Fruit fly (Drosophila melanogaster): ENCODE measurements around the gene Rsph9.

The Rsph9 gene

DNA sequence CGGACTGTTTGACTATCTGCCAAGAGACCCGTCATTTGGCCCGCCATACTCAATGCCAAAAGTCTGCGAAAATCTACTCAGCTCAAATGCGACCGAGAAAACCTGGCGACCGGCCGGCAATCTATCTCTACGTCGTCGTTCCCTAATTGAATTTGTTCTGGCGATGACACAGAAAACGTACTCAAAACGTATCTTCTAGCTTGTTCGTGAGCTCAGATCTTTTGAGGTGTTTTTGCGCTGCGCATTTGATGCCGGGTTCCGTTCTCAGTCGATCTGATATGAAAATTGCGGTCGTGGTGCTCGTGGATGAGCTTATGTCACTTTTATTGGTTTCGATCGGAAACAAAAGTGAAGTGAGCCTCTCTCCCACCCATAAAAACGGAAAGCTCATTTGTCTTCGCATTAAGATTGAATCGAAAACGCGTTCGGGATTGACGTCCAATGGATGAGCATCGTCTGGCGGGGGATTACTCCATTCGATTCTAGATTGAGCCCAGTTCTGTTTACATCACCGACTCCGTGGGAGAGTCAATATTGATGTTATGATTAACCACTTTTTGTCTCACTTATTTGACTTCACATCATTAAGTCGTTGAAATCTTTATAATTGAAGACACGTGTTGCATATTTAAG lies 24.6 kb downstream of the Rsph9 start:
- TF ChIP-seq CG13204 (GFP tag; optimal IDR thresholded peaks at IDR 0.05) (no peak), gl (tag; optimal IDR thresholded peaks at IDR 0.05) (no peak), CG32121 (GFP tag; IDR thresholded peaks at IDR 0.05) (no peak), CG12605 (GFP tag; IDR thresholded peaks at IDR 0.05) (no peak), Pif1A (GFP tag; optimal IDR thresholded peaks at IDR 0.05) (no peak), CG15710 (tag; optimal IDR thresholded peaks at IDR 0.05) (no peak), CG4496 (GFP tag; IDR thresholded peaks at IDR 0.05) (no peak), Ets98B (GFP tag; IDR thresholded peaks at IDR 0.05) (no peak), CG9948 (tag; optimal IDR thresholded peaks at IDR 0.05) (no peak), CG8159 (tag; optimal IDR thresholded peaks at IDR 0.05) (no peak), CG14655 (GFP tag; optimal IDR thresholded peaks at IDR 0.05) (no peak), CG10348 (GFP tag; IDR thresholded peaks at IDR 0.05) (no peak)

DNA sequence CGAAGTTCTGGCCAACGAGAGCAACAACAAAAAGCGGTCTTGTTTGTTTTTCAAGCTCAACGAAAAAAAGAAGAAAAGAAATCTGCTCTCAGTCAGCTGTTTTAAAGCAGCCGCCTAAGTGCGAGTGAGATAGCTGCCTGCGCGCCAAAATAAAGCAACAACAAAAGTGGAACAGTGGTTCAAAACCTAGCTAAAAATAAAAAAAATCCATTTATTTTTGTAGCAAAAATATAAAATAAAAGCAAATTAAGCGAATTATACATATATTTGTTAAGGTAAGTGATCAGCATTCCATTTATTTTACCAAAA lies 27.3 kb downstream of the Rsph9 start:
- TF ChIP-seq CG4496 (GFP tag; IDR thresholded peaks at IDR 0.05) (peak; percentile 95), CG15710 (tag; optimal IDR thresholded peaks at IDR 0.05) (peak; percentile 97), Ets98B (GFP tag; IDR thresholded peaks at IDR 0.05) (peak; percentile 87), CG10348 (GFP tag; IDR thresholded peaks at IDR 0.05) (no peak), CG17806 (tag; optimal IDR thresholded peaks at IDR 0.05) (peak; percentile 96), D1 (tag; optimal IDR thresholded peaks at IDR 0.05) (peak; percentile 98), CG13204 (GFP tag; optimal IDR thresholded peaks at IDR 0.05) (peak; percentile 99), rn (GFP tag; IDR thresholded peaks at IDR 0.05) (peak; percentile 78), CG34367 (tag; optimal IDR thresholded peaks at IDR 0.05) (peak; percentile 99), CG14655 (GFP tag; optimal IDR thresholded peaks at IDR 0.05) (peak; percentile 95), CG9948 (tag; optimal IDR thresholded peaks at IDR 0.05) (peak; percentile 94), CG32121 (GFP tag; IDR thresholded peaks at IDR 0.05) (peak; percentile 84), CG8301 (tag; optimal IDR thresholded peaks at IDR 0.05) (peak; percentile 88), Pif1A (GFP tag; optimal IDR thresholded peaks at IDR 0.05) (peak; percentile 96), Pif1B (GFP tag; optimal IDR thresholded peaks at IDR 0.05) (peak; percentile 96), CG8159 (tag; optimal IDR thresholded peaks at IDR 0.05) (peak; percentile 96), gl (tag; optimal IDR thresholded peaks at IDR 0.05) (peak; percentile 100), EcR (GFP tag; optimal IDR thresholded peaks at IDR 0.05) (peak; percentile 61), Snoo (tag; optimal IDR thresholded peaks at IDR 0.05) (peak; percentile 94), fd96Ca (GFP tag; IDR thresholded peaks at IDR 0.05) (no peak; the same call in 1 of the 3 replicates), CG12605 (GFP tag; IDR thresholded peaks at IDR 0.05) (peak; percentile 98)

DNA sequence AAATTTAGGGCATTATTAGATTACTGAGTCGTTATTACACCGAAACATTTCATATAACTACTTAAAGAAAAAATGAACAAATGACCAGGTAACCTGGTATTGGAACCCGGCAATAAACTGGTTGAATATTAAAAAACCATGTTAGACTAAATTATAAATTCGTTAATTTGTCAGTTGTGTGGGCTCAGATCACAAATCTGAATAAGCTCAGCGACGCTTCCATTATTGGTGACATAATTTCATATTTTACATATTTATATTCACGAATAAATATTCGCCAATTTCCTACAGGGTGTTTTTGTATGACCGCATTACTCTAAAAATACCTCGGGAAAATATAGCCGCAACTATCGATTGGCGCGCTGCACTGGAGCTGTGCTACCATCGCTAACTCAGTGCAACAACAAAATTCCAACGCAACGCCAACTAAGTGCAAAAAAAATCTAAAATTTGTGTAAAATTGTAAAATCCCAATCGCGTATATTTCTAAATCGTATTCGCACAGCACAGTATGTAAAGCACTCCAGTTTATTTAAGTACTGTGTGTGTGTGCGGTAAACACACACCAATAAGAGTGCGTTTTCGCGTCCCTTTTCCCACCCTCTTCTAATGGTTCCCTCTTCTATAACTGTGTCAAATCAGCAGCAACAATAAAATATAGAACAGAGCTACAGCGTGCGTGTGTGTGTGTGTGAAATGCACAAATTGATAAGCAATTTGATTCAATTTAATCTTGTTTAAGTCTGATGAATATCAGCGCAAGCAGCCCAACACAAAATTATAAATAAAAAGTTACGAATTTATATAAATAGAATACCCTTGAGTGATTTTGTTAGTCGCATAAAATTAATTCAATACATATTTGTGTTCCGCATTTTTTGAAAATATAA lies 27.9 kb downstream of the Rsph9 start, which contains the start of gene CLIP-190:
Gene CLIP-190 (plus strand): TSS at position 370 of the 890 bp plus-strand sequence.
- TF ChIP-seq CG12605 (GFP tag; IDR thresholded peaks at IDR 0.05) (peak; percentile 16), Ets98B (GFP tag; IDR thresholded peaks at IDR 0.05) (peak; percentile 15; the same call in 1 of the 2 replicates), CG4496 (GFP tag; IDR thresholded peaks at IDR 0.05) (0 out of 3 replicates have a peak, but pooled peaks have one; percentile 19), CG15710 (tag; optimal IDR thresholded peaks at IDR 0.05) (no peak)

DNA sequence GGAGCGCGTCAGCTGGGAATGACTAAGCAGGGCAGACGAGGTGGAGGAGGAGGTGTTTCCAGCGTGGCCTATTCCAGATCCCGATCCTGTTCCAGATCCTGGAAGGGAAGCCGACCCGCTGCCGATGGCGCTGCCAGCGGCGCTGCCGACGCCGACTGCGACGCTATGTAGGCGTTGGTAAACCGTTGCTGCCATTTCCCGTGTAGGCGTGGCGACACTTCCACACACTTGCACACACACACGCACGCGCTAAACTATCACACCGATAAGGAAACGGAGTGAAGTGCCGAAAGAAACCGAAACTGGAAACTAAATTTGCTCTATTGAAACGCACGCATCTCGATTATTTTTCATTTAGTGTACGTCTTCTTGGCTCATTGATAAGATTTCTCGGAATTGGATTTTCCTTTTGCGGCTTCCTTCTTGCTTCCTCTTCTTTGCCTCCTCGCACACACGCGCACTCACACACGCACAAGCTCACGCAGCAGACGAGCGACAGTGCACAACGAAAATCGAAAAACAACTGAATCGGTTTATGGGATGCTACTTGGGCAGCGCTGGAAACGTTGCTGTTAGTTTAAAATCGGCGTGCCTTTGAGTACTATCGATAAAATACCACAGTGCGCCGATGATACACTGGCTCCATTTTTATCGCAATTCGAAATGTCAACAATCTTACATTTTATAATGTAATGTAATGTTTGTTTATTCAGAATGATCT lies 28.7 kb downstream of the Rsph9 start, which contains the start of gene Lrch:
Gene Lrch (minus strand): TSS at position 528 of the 721 bp plus-strand sequence.
- no peak for TF ChIP-seq D1 (tag; optimal IDR thresholded peaks at IDR 0.05)
- TF ChIP-seq Pif1B (GFP tag; optimal IDR thresholded peaks at IDR 0.05) = peak; percentile 25
- TF ChIP-seq CG4496 (GFP tag; IDR thresholded peaks at IDR 0.05) = peak; percentile 11; the same call in 1 of the 3 replicates
- TF ChIP-seq Snoo (tag; optimal IDR thresholded peaks at IDR 0.05) = no peak
- no peak for TF ChIP-seq CG13204 (GFP tag; optimal IDR thresholded peaks at IDR 0.05)
- TF ChIP-seq CG9948 (tag; optimal IDR thresholded peaks at IDR 0.05) = no peak
- no peak for TF ChIP-seq CG14655 (GFP tag; optimal IDR thresholded peaks at IDR 0.05)
- no peak for TF ChIP-seq CG34367 (tag; optimal IDR thresholded peaks at IDR 0.05)
- no peak for TF ChIP-seq CG15710 (tag; optimal IDR thresholded peaks at IDR 0.05)
- no peak for TF ChIP-seq CG17806 (tag; optimal IDR thresholded peaks at IDR 0.05)
- TF ChIP-seq EcR (GFP tag; optimal IDR thresholded peaks at IDR 0.05) = peak; percentile 22
- TF ChIP-seq gl (tag; optimal IDR thresholded peaks at IDR 0.05) = peak; percentile 28
- TF ChIP-seq fd96Ca (GFP tag; IDR thresholded peaks at IDR 0.05) = no peak; the same call in 2 of the 3 replicates
- no peak for TF ChIP-seq rn (GFP tag; IDR thresholded peaks at IDR 0.05)
- no peak for TF ChIP-seq CG8159 (tag; optimal IDR thresholded peaks at IDR 0.05)
- TF ChIP-seq Ets98B (GFP tag; IDR thresholded peaks at IDR 0.05) = peak; percentile 35; the same call in 1 of the 2 replicates
- TF ChIP-seq CG10348 (GFP tag; IDR thresholded peaks at IDR 0.05) = no peak
- no peak for TF ChIP-seq CG8301 (tag; optimal IDR thresholded peaks at IDR 0.05)
- TF ChIP-seq Pif1A (GFP tag; optimal IDR thresholded peaks at IDR 0.05) = no peak
- TF ChIP-seq CG12605 (GFP tag; IDR thresholded peaks at IDR 0.05) = 0 out of 2 replicates have a peak, but pooled peaks have one; percentile 24
- no peak for TF ChIP-seq CG32121 (GFP tag; IDR thresholded peaks at IDR 0.05)

DNA sequence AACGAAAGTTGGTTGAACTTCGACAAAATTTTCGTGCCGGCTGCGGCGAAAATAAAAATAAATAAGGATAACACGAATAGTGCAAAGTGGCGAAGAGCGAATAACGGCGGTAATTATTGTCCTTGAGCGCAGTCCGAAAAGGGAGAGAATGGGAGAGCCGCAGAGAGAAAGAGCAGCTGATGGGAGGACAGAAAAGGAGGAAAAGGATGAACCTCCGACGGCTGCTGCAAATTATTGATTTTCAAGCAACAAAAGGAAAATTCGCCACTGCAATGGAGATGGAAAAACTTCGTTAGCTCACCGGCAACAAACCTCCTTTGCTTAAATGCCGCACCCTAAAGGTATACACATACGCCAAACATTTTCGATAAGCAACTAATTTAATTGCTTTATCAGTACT lies 29.6 kb downstream of the Rsph9 start:
- no peak for TF ChIP-seq fd96Ca (GFP tag; IDR thresholded peaks at IDR 0.05)
- no peak for TF ChIP-seq CG17806 (tag; optimal IDR thresholded peaks at IDR 0.05)
- no peak for TF ChIP-seq CG14655 (GFP tag; optimal IDR thresholded peaks at IDR 0.05)
- TF ChIP-seq gl (tag; optimal IDR thresholded peaks at IDR 0.05) = no peak
- TF ChIP-seq Ets98B (GFP tag; IDR thresholded peaks at IDR 0.05) = no peak
- no peak for TF ChIP-seq Pif1B (GFP tag; optimal IDR thresholded peaks at IDR 0.05)
- TF ChIP-seq Snoo (tag; optimal IDR thresholded peaks at IDR 0.05) = no peak
- TF ChIP-seq EcR (GFP tag; optimal IDR thresholded peaks at IDR 0.05) = no peak
- TF ChIP-seq CG32121 (GFP tag; IDR thresholded peaks at IDR 0.05) = no peak
- TF ChIP-seq rn (GFP tag; IDR thresholded peaks at IDR 0.05) = no peak
- no peak for TF ChIP-seq CG34367 (tag; optimal IDR thresholded peaks at IDR 0.05)
- TF ChIP-seq CG10348 (GFP tag; IDR thresholded peaks at IDR 0.05) = no peak
- TF ChIP-seq D1 (tag; optimal IDR thresholded peaks at IDR 0.05) = no peak
- TF ChIP-seq CG15710 (tag; optimal IDR thresholded peaks at IDR 0.05) = no peak
- TF ChIP-seq CG4496 (GFP tag; IDR thresholded peaks at IDR 0.05) = no peak
- TF ChIP-seq CG13204 (GFP tag; optimal IDR thresholded peaks at IDR 0.05) = no peak

Measured in whole organism, pupa.